Fruit fly (Drosophila melanogaster): ENCODE results near the gene CG14435.
A peak's percentile ranks its signal among the peaks of the same experiment; 100 is the strongest.

The CG14435 gene

DNA sequence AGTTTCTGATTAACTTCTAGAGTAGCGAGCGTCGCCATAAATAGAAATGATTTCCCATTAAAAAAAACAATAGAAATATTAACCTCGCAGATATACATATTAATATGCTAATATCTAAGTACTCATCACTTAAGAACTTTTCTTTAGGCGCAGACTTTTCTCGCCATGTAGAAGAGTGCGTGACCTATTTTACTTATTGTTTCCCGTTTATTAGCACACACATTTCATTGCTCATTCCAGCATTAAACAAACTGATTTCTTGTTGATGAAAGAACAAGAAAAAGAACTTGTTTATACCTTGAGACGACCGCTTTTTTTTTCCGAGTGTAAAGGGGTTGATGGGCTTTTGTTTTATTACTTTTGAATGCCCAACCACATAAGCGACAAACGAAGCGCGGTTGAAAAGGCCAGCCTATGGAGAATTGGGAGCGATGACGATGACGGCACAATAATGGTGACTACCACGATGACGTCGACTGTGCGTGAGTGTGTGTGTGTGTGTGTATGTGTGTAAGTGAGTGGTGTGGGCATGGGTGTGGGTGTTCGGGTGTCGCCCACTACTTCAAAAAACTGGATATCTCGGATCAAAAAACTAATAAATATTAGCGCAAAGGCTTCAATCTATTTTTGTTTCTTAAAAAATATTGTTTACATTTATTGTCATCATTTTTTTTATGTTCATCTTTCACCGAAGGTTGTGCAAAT is 47.6 kb downstream of the CG14435 start (continued):
- peak; percentile 38 for TF ChIP-seq lab (GFP tag; optimal IDR thresholded peaks at IDR 0.05)
- no peak for TF ChIP-seq CG15011 (GFP tag; optimal IDR thresholded peaks at IDR 0.05)
- TF ChIP-seq CG6791 (GFP tag; IDR thresholded peaks at IDR 0.05; ENCODE audit: partially characterized antibody) = no peak
- peak; percentile 3 for TF ChIP-seq Side (GFP tag; optimal IDR thresholded peaks at IDR 0.05)
- no peak for TF ChIP-seq Dp (GFP tag; optimal IDR thresholded peaks at IDR 0.05)
- peak; percentile 31 for TF ChIP-seq Rfx (GFP tag; IDR thresholded peaks at IDR 0.05)
- TF ChIP-seq stwl (tag; optimal IDR thresholded peaks at IDR 0.05) = no peak
- peak; percentile 48 for TF ChIP-seq CG2678 (tag; optimal IDR thresholded peaks at IDR 0.05)
- TF ChIP-seq pan (optimal IDR thresholded peaks at IDR 0.05) = no peak
- TF ChIP-seq pan (GFP tag; optimal IDR thresholded peaks at IDR 0.05 in 1 of 2, IDR thresholded peaks at IDR 0.05 in 1 of 2) = peak in 1 of 2 experiments; percentile 19
- TF ChIP-seq croc (GFP tag; conservative IDR thresholded peaks at IDR 0.05) = no peak
- TF ChIP-seq dan (GFP tag; IDR thresholded peaks at IDR 0.05) = no peak
- TF ChIP-seq CG13424 (tag; optimal IDR thresholded peaks at IDR 0.05) = peak; percentile 2
- no peak for TF ChIP-seq hth (optimal IDR thresholded peaks at IDR 0.05)
- TF ChIP-seq nerfin-2 (GFP tag; IDR thresholded peaks at IDR 0.05; ENCODE audit: partially characterized antibody) = no peak
- no peak for TF ChIP-seq odd (GFP tag; optimal IDR thresholded peaks at IDR 0.05)
- peak; percentile 11 for TF ChIP-seq D19B (GFP tag; optimal IDR thresholded peaks at IDR 0.05)
- TF ChIP-seq CG8359 (GFP tag; optimal IDR thresholded peaks at IDR 0.05; ENCODE audit: borderline replicate concordance) = no peak
- TF ChIP-seq btn (GFP tag; optimal IDR thresholded peaks at IDR 0.05) = no peak
- TF ChIP-seq CG13296 (GFP tag; optimal IDR thresholded peaks at IDR 0.05) = no peak
- no peak for TF ChIP-seq ftz-f1 (GFP tag; optimal IDR thresholded peaks at IDR 0.05)
- TF ChIP-seq Scr (GFP tag; IDR thresholded peaks at IDR 0.05; ENCODE audit: partially characterized antibody) = no peak
- TF ChIP-seq CG1529 (GFP tag; optimal IDR thresholded peaks at IDR 0.05) = no peak
- peak; percentile 46 for TF ChIP-seq CG11504 (tag; optimal IDR thresholded peaks at IDR 0.05)
- no peak for TF ChIP-seq CG7987 (GFP tag; optimal IDR thresholded peaks at IDR 0.05)
- TF ChIP-seq CG18599 (GFP tag; optimal IDR thresholded peaks at IDR 0.05) = peak; percentile 7
- TF ChIP-seq ci (GFP tag; IDR thresholded peaks at IDR 0.05) = no peak
- TF ChIP-seq CG8765 (GFP tag; IDR thresholded peaks at IDR 0.05) = no peak
- no peak; the same call in 1 of the 2 replicates for TF ChIP-seq lmd (GFP tag; IDR thresholded peaks at IDR 0.05)
- 0 out of 3 replicates have a peak, but pooled peaks have one; percentile 18 for TF ChIP-seq zfh1 (GFP tag; IDR thresholded peaks at IDR 0.05)
- TF ChIP-seq CG8388 (GFP tag; optimal IDR thresholded peaks at IDR 0.05) = no peak
- peak; percentile 18 for TF ChIP-seq CG15269 (tag; optimal IDR thresholded peaks at IDR 0.05)
- peak; percentile 41 for TF ChIP-seq CG9932 (GFP tag; IDR thresholded peaks at IDR 0.05)
- TF ChIP-seq sob (GFP tag; IDR thresholded peaks at IDR 0.05) = 0 out of 2 replicates have a peak, but pooled peaks have one; percentile 47
- TF ChIP-seq CG12942 (GFP tag; optimal IDR thresholded peaks at IDR 0.05) = no peak
- TF ChIP-seq CG10959 (GFP tag; IDR thresholded peaks at IDR 0.05) = no peak
- TF ChIP-seq eve (GFP tag; optimal IDR thresholded peaks at IDR 0.05) = peak in 1 of 2 experiments; percentile 56
- no peak for TF ChIP-seq CG11085 (GFP tag; IDR thresholded peaks at IDR 0.05)
- TF ChIP-seq oc (tag; optimal IDR thresholded peaks at IDR 0.05) = no peak
- TF ChIP-seq exex (tag; optimal IDR thresholded peaks at IDR 0.05) = no peak
- TF ChIP-seq Max (GFP tag; optimal IDR thresholded peaks at IDR 0.05) = no peak
- no peak for TF ChIP-seq knrl (GFP tag; IDR thresholded peaks at IDR 0.05; ENCODE audit: partially characterized antibody)
- TF ChIP-seq gce (GFP tag; IDR thresholded peaks at IDR 0.05) = 0 out of 3 replicates have a peak, but pooled peaks have one; percentile 30
- no peak for TF ChIP-seq CG13894 (tag; optimal IDR thresholded peaks at IDR 0.05)
- no peak for TF ChIP-seq CG11696 (GFP tag; IDR thresholded peaks at IDR 0.05)
- no peak for TF ChIP-seq pho (GFP tag; optimal IDR thresholded peaks at IDR 0.05)
- TF ChIP-seq CG8290 (GFP tag; optimal IDR thresholded peaks at IDR 0.05) = no peak
- TF ChIP-seq CG8290 (tag; optimal IDR thresholded peaks at IDR 0.05) = no peak
- TF ChIP-seq CG1647 (GFP tag; optimal IDR thresholded peaks at IDR 0.05) = no peak
- no peak for TF ChIP-seq klu (GFP tag; IDR thresholded peaks at IDR 0.05)

Measured in whole organism, embryonic.